Fruit fly (Drosophila melanogaster): ENCODE results near the gene Alg10.

Alg10 gene

DNA sequence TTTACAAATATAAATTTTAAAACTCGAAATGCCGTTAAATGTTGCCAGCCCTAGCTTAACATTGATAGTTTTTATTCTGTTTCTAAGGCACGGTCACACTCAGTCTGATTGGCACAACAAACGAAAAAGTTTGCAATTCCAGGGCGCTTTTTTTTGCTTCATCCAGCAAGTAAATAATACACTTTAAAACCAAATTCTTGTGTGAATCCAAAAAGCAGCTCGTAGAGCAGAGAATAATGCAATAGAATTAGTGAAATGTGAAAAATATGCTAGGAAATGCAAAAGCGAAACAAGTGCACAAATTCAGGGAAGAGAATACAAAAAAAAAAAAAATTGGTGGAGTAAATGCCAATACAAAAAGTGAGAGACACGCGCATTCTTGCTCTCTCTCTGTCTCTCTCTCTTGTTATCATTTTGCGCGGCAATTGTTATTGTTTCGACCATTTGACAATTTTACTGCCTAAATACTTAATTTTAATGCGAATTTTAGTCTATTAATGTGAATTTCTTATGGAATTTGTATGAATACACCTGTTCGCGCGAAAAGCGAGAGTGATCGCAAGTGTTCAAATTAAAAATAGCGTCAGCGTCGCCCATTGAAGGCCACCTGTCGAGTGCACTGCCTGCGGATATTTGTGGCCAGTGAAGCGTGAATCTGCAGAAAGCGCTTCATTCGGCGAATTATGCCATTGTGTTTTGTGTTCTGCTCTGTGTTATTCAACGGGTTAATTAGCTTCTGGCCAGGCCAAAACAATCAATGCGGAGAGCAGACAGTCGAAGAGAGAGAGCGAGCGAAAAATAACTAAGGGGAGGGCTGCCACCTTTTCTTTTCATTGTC is 49.9 kb downstream of the Alg10 start, which contains the start of gene CG42671 (continued):
- TF ChIP-seq HLH54F (GFP tag; optimal IDR thresholded peaks at IDR 0.05) (no peak), CG18262 (tag; optimal IDR thresholded peaks at IDR 0.05) (no peak), Hmr (GFP tag; optimal IDR thresholded peaks at IDR 0.05) (no peak), CG10565 (GFP tag; optimal IDR thresholded peaks at IDR 0.05) (no peak), sens-2 (GFP tag; IDR thresholded peaks at IDR 0.05) (no peak), ERR (GFP tag; optimal IDR thresholded peaks at IDR 0.05) (no peak), onecut (GFP tag; IDR thresholded peaks at IDR 0.05) (no peak), CG18619 (GFP tag; optimal IDR thresholded peaks at IDR 0.05) (no peak), Drgx (GFP tag; IDR thresholded peaks at IDR 0.05) (no peak), CG11695 (GFP tag; IDR thresholded peaks at IDR 0.05) (no peak), mld (GFP tag; IDR thresholded peaks at IDR 0.05; ENCODE audit: partially characterized antibody) (no peak), abd-A (tag; optimal IDR thresholded peaks at IDR 0.05) (no peak), crol (GFP tag; IDR thresholded peaks at IDR 0.05) (no peak), CG13894 (tag; optimal IDR thresholded peaks at IDR 0.05) (no peak), btn (GFP tag; optimal IDR thresholded peaks at IDR 0.05) (no peak), E2f1 (GFP tag; IDR thresholded peaks at IDR 0.05) (no peak), phol (tag; optimal IDR thresholded peaks at IDR 0.05) (no peak), Nf-YA (GFP tag; IDR thresholded peaks at IDR 0.05) (no peak), Hr3 (GFP tag; optimal IDR thresholded peaks at IDR 0.05) (no peak), CG9727 (GFP tag; optimal IDR thresholded peaks at IDR 0.05) (no peak), CG8944 (GFP tag; optimal IDR thresholded peaks at IDR 0.05) (no peak), CG17385 (GFP tag; optimal IDR thresholded peaks at IDR 0.05) (no peak), trh (GFP tag; optimal IDR thresholded peaks at IDR 0.05) (no peak), CG4617 (GFP tag; optimal IDR thresholded peaks at IDR 0.05; ENCODE audit: borderline replicate concordance) (no peak), CG9932 (GFP tag; IDR thresholded peaks at IDR 0.05) (no peak), CG4424 (GFP tag; optimal IDR thresholded peaks at IDR 0.05) (no peak), CG17359 (tag; optimal IDR thresholded peaks at IDR 0.05) (peak; percentile 71), CG1832 (GFP tag; optimal IDR thresholded peaks at IDR 0.05) (no peak), CG7839 (tag; optimal IDR thresholded peaks at IDR 0.05) (peak; percentile 27), CG18764 (GFP tag; optimal IDR thresholded peaks at IDR 0.05) (no peak), fd102C (GFP tag; optimal IDR thresholded peaks at IDR 0.05) (no peak), CG9215 (GFP tag; IDR thresholded peaks at IDR 0.05) (no peak), CG2889 (GFP tag; IDR thresholded peaks at IDR 0.05) (no peak), ATbp (GFP tag; optimal IDR thresholded peaks at IDR 0.05) (no peak)

DNA sequence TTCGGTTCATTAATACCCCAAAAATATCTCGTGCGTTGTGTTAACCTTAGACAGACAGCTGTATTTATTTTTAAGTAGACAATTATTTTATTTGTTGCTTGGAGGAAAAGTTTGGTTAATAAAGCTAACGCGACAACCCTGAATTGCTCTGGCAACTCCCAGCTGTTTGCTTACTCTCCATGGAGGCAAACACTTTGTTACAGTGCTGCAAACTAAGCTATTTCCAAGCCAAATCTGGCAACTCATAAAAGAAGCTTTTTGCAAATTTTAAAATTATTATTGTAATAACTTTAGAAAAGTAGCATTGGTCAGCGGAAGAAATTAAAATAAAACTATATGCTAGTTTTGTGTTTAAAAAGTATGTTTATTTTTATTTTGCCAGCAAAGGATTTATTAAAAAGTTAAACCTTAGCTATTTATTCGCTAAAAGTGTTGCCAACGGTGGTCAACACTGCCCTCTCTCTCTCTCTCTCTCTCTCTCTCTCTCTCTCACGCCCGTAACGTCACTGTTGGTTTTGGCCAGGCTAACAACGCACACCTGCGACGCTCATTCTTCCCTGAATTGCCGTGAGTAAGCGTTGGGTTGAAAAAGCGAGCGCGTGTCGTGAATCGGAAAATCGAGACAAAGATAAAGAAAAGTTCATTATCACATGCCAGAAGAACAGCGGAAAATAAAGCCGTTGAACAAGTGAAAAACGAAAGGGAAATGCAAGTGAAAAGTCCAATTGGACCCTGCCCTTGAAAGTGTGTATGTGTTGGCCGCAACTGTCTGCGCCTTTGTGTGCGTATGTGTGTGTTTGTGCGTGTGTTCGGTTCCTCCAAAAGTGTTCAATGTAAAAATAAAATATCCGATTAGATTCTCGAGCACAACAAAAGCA is 50.7 kb downstream of the Alg10 start:
- TF ChIP-seq corto (GFP tag; optimal IDR thresholded peaks at IDR 0.05), result peak; percentile 87
- TF ChIP-seq jumu (GFP tag; optimal IDR thresholded peaks at IDR 0.05), result peak; percentile 84
- peak; percentile 69 for TF ChIP-seq CG2116 (GFP tag; optimal IDR thresholded peaks at IDR 0.05)
- no peak for TF ChIP-seq Dp (GFP tag; optimal IDR thresholded peaks at IDR 0.05)
- TF ChIP-seq E2f2 (GFP tag; IDR thresholded peaks at IDR 0.05), result peak; percentile 71
- peak; percentile 89 for TF ChIP-seq HLH54F (GFP tag; optimal IDR thresholded peaks at IDR 0.05)
- peak; percentile 62 for TF ChIP-seq Ets97D (GFP tag; optimal IDR thresholded peaks at IDR 0.05)
- peak; percentile 48 for TF ChIP-seq CG8359 (GFP tag; optimal IDR thresholded peaks at IDR 0.05; ENCODE audit: borderline replicate concordance)
- TF ChIP-seq CG12071 (GFP tag; optimal IDR thresholded peaks at IDR 0.05), result peak; percentile 92
- TF ChIP-seq CG11247 (GFP tag; IDR thresholded peaks at IDR 0.05), result peak; percentile 93
- TF ChIP-seq CG12155 (GFP tag; optimal IDR thresholded peaks at IDR 0.05), result peak; percentile 83
- peak; percentile 94 for TF ChIP-seq tgo (GFP tag; IDR thresholded peaks at IDR 0.05)
- peak; percentile 66 for TF ChIP-seq ewg (GFP tag; optimal IDR thresholded peaks at IDR 0.05)
- TF ChIP-seq ara (GFP tag; IDR thresholded peaks at IDR 0.05), result peak; percentile 94
- peak; percentile 84 for TF ChIP-seq D19B (GFP tag; optimal IDR thresholded peaks at IDR 0.05)
- TF ChIP-seq CG31441 (GFP tag; IDR thresholded peaks at IDR 0.05), result peak; percentile 72

Data from whole organism, embryonic.